Fruit fly (Drosophila melanogaster): Measurements from ENCODE around the gene Glyp.

Glyp gene

dm6 chr2L:2168894-2169456 lies 38.4 kb downstream of the Glyp start:
- TF ChIP-seq Dll (optimal IDR thresholded peaks at IDR 0.05) (no peak), EcR (GFP tag; optimal IDR thresholded peaks at IDR 0.05) (peak in 1 of 2 experiments; percentile 79), CG8478 (optimal IDR thresholded peaks at IDR 0.05) (no peak)

DNA sequence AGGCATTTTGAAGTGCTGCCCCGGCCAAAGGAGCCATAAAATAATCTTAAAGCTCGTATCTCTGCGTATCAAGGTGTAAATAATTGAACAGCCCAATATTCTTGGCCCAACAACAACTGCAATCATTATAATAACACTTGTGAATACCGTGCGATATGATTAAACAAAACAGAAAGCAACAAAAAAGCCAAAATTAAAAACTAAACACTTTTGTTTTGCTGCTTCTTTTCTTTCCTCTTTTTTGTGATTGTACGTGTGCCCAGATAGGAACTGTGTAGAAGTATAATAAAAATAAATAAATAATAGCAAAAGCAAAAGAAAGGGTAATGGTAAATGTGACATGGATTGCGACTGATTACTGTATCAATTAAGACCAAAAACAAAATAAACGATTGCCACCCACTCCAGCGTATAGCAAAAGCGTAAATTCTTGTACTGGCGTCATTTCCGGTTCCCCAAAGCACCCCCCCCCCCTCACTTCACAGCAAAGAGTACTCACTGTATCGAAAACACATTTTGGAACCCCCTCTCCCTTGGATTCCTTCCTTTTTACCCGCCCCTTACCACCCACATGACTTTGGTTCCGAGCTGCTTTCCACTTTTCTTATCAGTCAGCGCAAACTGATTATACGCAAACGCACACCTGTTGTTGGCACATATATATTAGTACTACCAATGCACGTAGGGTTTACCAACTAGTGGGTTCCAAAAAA lies 40.9 kb downstream of the Glyp start:
- TF ChIP-seq Dll (optimal IDR thresholded peaks at IDR 0.05) (no peak), psq (optimal IDR thresholded peaks at IDR 0.05) (no peak), CG8478 (optimal IDR thresholded peaks at IDR 0.05) (no peak), usp (GFP tag; optimal IDR thresholded peaks at IDR 0.05) (no peak), pan (optimal IDR thresholded peaks at IDR 0.05) (no peak), EcR (GFP tag; optimal IDR thresholded peaks at IDR 0.05) (no peak)

dm6 chr2L:2172460-2173121 lies 42.0 kb downstream of the Glyp start:
- TF ChIP-seq CG8478 (optimal IDR thresholded peaks at IDR 0.05) = no peak
- no peak for TF ChIP-seq psq (optimal IDR thresholded peaks at IDR 0.05)
- no peak for TF ChIP-seq pan (optimal IDR thresholded peaks at IDR 0.05)
- TF ChIP-seq Dll (optimal IDR thresholded peaks at IDR 0.05) = no peak

DNA sequence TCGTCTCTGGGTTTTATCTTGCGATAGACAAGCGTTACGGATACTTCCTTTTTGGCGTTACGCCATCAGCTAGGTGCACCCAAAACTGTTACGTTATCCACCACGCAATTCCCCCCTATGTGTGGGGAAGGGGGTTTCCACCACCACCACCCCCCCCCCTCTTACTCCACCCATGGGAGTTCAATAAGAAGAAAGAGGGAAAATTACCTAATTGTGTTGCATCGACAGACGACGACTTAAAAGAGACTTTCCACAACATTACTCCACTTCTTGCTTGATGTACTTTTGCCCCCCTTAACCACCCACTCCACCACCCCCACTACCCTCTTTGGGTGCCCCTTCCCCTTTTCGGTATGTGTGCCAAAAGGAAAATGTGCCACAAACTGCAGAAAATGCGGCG lies 42.6 kb downstream of the Glyp start:
- TF ChIP-seq EcR (GFP tag; optimal IDR thresholded peaks at IDR 0.05) (no peak), usp (GFP tag; optimal IDR thresholded peaks at IDR 0.05) (no peak), CG8478 (optimal IDR thresholded peaks at IDR 0.05) (no peak), pan (optimal IDR thresholded peaks at IDR 0.05) (no peak)

DNA sequence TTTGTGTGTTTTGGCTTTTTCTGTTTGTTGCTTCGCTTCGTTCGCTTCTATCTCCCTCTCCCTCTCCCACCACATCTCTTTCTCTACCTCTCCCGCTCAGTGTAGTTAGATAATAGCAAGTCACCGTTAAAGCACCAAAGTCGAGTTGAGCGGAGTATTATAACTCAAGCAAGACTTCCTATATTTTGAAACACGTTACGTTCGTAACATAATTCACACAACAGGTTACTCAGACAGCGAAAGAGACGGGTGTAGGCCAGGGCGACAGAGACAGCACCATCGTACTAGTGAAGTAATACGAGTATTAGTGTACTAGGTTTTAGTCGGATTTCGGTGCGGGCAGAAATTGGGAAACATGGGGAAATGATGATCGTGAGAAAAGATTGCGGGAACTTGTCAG lies 43.0 kb downstream of the Glyp start:
- TF ChIP-seq Dll (optimal IDR thresholded peaks at IDR 0.05) (no peak), usp (GFP tag; optimal IDR thresholded peaks at IDR 0.05) (no peak), psq (optimal IDR thresholded peaks at IDR 0.05) (no peak), pan (optimal IDR thresholded peaks at IDR 0.05) (no peak), CG8478 (optimal IDR thresholded peaks at IDR 0.05) (no peak), EcR (GFP tag; optimal IDR thresholded peaks at IDR 0.05) (no peak)

DNA sequence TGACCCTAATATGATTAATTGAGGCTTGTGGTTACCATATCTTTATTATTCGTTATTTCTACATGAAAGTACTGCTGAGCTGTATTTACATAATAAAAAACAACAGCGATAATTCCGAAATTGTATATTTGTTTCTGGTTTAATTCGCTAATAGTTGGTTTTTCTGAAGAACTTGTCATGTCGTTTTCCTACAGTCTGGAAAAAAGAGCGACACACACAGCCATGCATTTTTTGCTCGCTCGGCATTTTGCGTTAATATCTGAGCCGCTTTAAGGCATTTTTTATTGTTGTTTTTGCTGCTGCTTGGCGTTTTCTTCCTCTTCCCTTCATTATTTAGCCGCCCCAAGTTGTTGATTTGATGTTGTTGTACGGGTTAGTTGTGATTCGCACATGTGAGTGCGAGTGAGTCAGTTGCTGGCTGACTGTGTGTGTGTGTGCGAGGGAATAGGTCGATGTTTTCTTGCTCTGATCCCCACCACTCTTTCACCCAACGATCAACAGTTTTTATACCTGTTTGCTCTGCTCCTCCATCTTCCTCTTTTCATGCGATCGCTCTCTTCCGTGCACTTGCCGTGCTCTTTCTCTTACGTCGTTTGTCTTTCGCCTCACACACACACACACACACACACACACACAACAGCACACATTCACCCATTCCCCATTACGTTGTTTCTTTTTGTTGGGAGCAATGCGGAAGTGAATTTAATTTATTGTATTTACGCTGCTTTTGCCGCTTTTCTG lies 44.6 kb downstream of the Glyp start:
- TF ChIP-seq pan (optimal IDR thresholded peaks at IDR 0.05) = no peak
- peak; percentile 24 for TF ChIP-seq CG8478 (optimal IDR thresholded peaks at IDR 0.05)
- peak; percentile 56 to 73 for TF ChIP-seq EcR (GFP tag; optimal IDR thresholded peaks at IDR 0.05)
- no peak for TF ChIP-seq psq (optimal IDR thresholded peaks at IDR 0.05)

- TF ChIP-seq Dll (optimal IDR thresholded peaks at IDR 0.05) (no peak), CG8478 (optimal IDR thresholded peaks at IDR 0.05) (no peak), psq (optimal IDR thresholded peaks at IDR 0.05) (no peak), pan (optimal IDR thresholded peaks at IDR 0.05) (no peak), usp (GFP tag; optimal IDR thresholded peaks at IDR 0.05) (no peak), EcR (GFP tag; optimal IDR thresholded peaks at IDR 0.05) (no peak)
These were observed 45.5 kb downstream of the Glyp start for dm6 chr2L:2175930-2176643.

DNA sequence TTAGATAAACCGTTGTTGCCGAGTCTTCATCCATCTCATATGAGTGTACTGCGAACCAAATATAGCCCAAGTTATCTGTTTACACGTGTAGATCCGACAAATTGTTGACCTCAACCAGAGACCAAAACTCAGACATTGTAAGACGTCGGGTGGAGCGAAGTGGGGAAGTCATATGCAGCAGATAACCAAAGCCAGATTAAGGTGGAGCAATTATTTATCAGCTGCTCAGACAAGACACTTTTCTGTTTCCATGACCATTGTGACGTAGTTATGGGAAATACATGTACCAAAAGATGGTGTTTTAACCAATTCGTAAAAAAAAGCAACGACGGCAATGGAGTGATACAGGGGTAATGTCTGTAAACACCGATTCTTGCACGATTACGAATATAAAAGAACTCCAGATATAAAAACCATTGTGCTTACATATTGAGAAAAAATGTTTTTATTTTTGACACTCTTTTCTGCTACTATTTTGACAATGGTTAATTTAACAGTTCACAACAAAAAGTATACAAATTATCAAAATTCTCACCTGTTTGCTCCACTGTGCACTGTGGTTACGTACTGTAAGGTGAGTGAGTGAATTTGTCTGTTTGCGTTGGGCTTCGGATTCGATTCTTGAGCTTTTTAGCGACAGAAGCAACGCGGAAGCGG lies 46.8 kb downstream of the Glyp start:
- TF ChIP-seq usp (GFP tag; optimal IDR thresholded peaks at IDR 0.05) (no peak), Dll (optimal IDR thresholded peaks at IDR 0.05) (no peak), CG8478 (optimal IDR thresholded peaks at IDR 0.05) (no peak), pan (optimal IDR thresholded peaks at IDR 0.05) (no peak), psq (optimal IDR thresholded peaks at IDR 0.05) (no peak), EcR (GFP tag; optimal IDR thresholded peaks at IDR 0.05) (no peak)

- TF ChIP-seq pan (optimal IDR thresholded peaks at IDR 0.05) = no peak
- no peak for TF ChIP-seq CG8478 (optimal IDR thresholded peaks at IDR 0.05)
- TF ChIP-seq EcR (GFP tag; optimal IDR thresholded peaks at IDR 0.05) = no peak
- TF ChIP-seq psq (optimal IDR thresholded peaks at IDR 0.05) = no peak
- no peak for TF ChIP-seq Dll (optimal IDR thresholded peaks at IDR 0.05)
- no peak for TF ChIP-seq usp (GFP tag; optimal IDR thresholded peaks at IDR 0.05)
These were observed 47.6 kb downstream of the Glyp start, which contains the start of gene aop for dm6 chr2L:2177969-2178809. aop (minus strand) TSS chr2L:2178754.

- no peak for TF ChIP-seq CG8478 (optimal IDR thresholded peaks at IDR 0.05)
- TF ChIP-seq Dll (optimal IDR thresholded peaks at IDR 0.05) = no peak
- no peak for TF ChIP-seq usp (GFP tag; optimal IDR thresholded peaks at IDR 0.05)
- TF ChIP-seq pan (optimal IDR thresholded peaks at IDR 0.05) = no peak
- TF ChIP-seq EcR (GFP tag; optimal IDR thresholded peaks at IDR 0.05) = no peak
- TF ChIP-seq psq (optimal IDR thresholded peaks at IDR 0.05) = no peak
These were observed 48.2 kb downstream of the Glyp start for dm6 chr2L:2178810-2179143.

Measured in whole organism.